Worm (Caenorhabditis elegans) whole organism, late embryonic: ENCODE data around the gene T02B11.3.
"Not testable (repeated sequence)": the region's sequence is repeated elsewhere in the genome, so short reads cannot be mapped to it uniquely, and the experiment has no call there.

ENCODE experiments used
- K02D7.2 ChIP-seq: sonication (generic microtip); optimal IDR thresholded peaks from 2 replicates; lab custom pipeline; 2017; ENCODE audit warnings: mild to moderate bottlenecking, missing genetic modification characterization, missing compliant biosample characterization
- ama-1 ChIP-seq: fragments of 150-350 bp; optimal IDR thresholded peaks from 2 replicates; lab custom pipeline; 2014
- ceh-14 ChIP-seq: sonication (generic microtip); optimal IDR thresholded peaks from 2 replicates; lab custom pipeline; 2016; ENCODE audit warnings: missing genotype, missing genetic modification characterization, missing compliant biosample characterization
- ceh-19 ChIP-seq: fragments of 200-800 bp; sonication (Bioruptor generic); optimal IDR thresholded peaks from 2 replicates; lab custom pipeline; 2018; ENCODE audit warnings: mild to moderate bottlenecking, missing genetic modification characterization, missing compliant biosample characterization
- ceh-30 ChIP-seq: fragments of 150-350 bp; optimal IDR thresholded peaks from 2 replicates; lab custom pipeline; 2014; ENCODE audit warnings: missing biosample characterization, missing genetic modification characterization
- ceh-31 ChIP-seq: sonication (generic microtip); optimal IDR thresholded peaks from 2 replicates; lab custom pipeline; 2016; ENCODE audit warnings: missing genetic modification characterization, missing compliant biosample characterization
- ceh-48 ChIP-seq: sonication (generic microtip); optimal IDR thresholded peaks from 2 replicates; lab custom pipeline; 2016; ENCODE audit warnings: missing genetic modification characterization, inconsistent platforms, missing compliant biosample characterization
- che-1 ChIP-seq: sonication (generic microtip); optimal IDR thresholded peaks from 2 replicates; lab custom pipeline; 2016; ENCODE audit warnings: mild to moderate bottlenecking, missing genetic modification characterization, missing compliant biosample characterization
- dmd-4 ChIP-seq: sonication (generic microtip); optimal IDR thresholded peaks from 2 replicates; lab custom pipeline; 2016; ENCODE audit warnings: borderline replicate concordance, missing genetic modification characterization, missing compliant biosample characterization
- elt-2 ChIP-seq: sonication (generic microtip); optimal IDR thresholded peaks from 2 replicates; lab custom pipeline; 2016; ENCODE audit warnings: missing genetic modification reagents, missing genetic modification characterization, missing compliant biosample characterization
- nhr-11 ChIP-seq: fragments of 150-350 bp; optimal IDR thresholded peaks from 2 replicates; lab custom pipeline; 2014; ENCODE audit warnings: missing biosample characterization, missing genetic modification characterization
- odd-2 ChIP-seq: sonication (generic microtip); optimal IDR thresholded peaks from 2 replicates; lab custom pipeline; 2017; ENCODE audit warnings: antibody characterized with exemption, mild to moderate bottlenecking, missing genetic modification characterization, missing compliant biosample characterization
- rnt-1 ChIP-seq: sonication (generic microtip); optimal IDR thresholded peaks from 2 replicates; lab custom pipeline; 2016; ENCODE audit warnings: missing genetic modification characterization, missing compliant biosample characterization
- sox-4 ChIP-seq: sonication (generic microtip); optimal IDR thresholded peaks from 2 replicates; lab custom pipeline; 2017; ENCODE audit warnings: mild to moderate bottlenecking, missing genetic modification characterization, inconsistent platforms, missing compliant biosample characterization
- unc-86 ChIP-seq: sonication (generic microtip); optimal IDR thresholded peaks from 2 replicates; lab custom pipeline; 2016; ENCODE audit warnings: missing genetic modification characterization, missing compliant biosample characterization

T02B11.3 gene

DNA sequence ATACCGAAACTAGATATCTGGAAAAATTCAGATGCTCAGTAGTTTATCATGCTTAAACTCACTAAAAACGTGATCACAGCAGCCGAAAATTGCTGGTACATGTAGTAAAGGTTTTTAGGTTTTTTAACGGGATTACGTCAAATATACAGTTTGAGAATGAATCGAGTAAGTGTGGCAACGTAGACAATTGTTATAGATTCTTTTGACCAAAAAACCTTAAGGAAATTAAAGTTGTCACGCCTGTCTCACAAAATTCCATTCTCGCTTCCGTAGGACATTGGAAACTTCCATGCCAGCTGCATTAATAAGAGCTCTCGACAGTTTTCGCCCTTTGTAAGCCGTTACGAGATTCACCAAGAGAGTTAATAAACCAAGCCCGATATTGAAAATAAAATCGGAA lies 43.7 kb downstream of the T02B11.3 start, which contains the start of gene srx-31:
srx-31 (minus strand) TSS at position 101 of the 400 bp plus-strand sequence.
- not testable (repeated sequence) for TF ChIP-seq dmd-4; che-1 (tag; lab: Kevin White, UChicago); ceh-30 (tag; lab: Kevin White, UChicago)
- TF ChIP-seq, all 69 proteins: peak for 0; not testable (repeated sequence) for 69

DNA sequence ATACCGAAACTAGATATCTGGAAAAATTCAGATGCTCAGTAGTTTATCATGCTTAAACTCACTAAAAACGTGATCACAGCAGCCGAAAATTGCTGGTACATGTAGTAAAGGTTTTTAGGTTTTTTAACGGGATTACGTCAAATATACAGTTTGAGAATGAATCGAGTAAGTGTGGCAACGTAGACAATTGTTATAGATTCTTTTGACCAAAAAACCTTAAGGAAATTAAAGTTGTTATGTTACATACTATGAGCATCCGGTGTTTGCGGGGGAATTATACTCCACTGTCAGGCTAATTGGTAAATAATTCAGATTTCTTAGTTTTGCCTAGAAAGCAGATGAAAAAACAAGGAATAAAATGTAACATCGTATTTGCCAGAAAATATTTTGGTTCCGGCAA lies 46.0 kb downstream of the T02B11.3 start, which contains the start of gene srx-32:
srx-32 (minus strand) TSS at position 101 of the 400 bp plus-strand sequence.
- not testable (repeated sequence) for TF ChIP-seq ceh-48 (tag; lab: Kevin White, UChicago); nhr-11 (tag; lab: Kevin White, UChicago); ceh-19 (GFP tag; lab: Kevin White, UChicago)

DNA sequence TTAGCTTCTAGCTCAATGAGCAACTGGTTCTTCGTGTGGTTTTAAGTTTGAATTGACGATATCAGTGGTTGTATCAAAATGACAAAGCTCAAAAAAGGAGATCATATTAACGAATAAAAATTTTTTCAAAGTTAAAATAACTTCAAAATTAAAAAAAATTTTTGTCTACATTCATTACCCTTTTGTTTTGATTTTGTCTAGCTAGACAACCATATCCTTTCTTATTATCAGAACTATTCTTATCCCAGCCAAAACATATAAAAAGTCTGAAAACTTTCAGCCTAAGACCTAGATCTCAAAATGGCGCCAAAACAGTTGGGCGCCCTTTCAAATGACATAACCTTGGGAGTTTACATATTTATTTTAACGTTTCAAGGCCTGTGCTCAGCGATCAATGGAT lies 49.4 kb downstream of the T02B11.3 start, which contains the start of gene R13D11.1:
R13D11.1 (plus strand) TSS at position 301 of the 400 bp plus-strand sequence.
- TF ChIP-seq ceh-48 (tag; lab: Kevin White, UChicago) (no peak), ceh-14 (no peak), rnt-1 (tag; lab: Kevin White, UChicago) (no peak), ama-1 (no peak), K02D7.2 (tag; lab: Kevin White, UChicago) (no peak), unc-86 (no peak), elt-2 (tag; lab: Kevin White, UChicago) (no peak), sox-4 (tag; lab: Kevin White, UChicago) (no peak), ceh-31 (no peak), odd-2 (no peak)
